Fruit fly (Drosophila melanogaster) whole organism, adult: Measurements from ENCODE around the gene CG17470.

Experiments
- CG11617 ChIP-seq: fragments of 200-800 bp; sonication (Bioruptor generic); optimal IDR thresholded peaks from 2 replicates; lab custom pipeline; 2017; ENCODE audit warnings: mild to moderate bottlenecking, missing biosample characterization, missing genetic modification reagents, missing genetic modification characterization
- CG12768 ChIP-seq: fragments of 200-800 bp; sonication (Bioruptor generic); optimal IDR thresholded peaks from 2 replicates; lab custom pipeline; 2017; ENCODE audit warnings: missing biosample characterization, missing genetic modification characterization, mild to moderate bottlenecking, moderate library complexity, missing genetic modification reagents
- CG14711 ChIP-seq: fragments of 200-800 bp; sonication (Bioruptor generic); optimal IDR thresholded peaks from 2 replicates; lab custom pipeline; 2018; ENCODE audit warnings: missing biosample characterization, mild to moderate bottlenecking, missing genetic modification characterization, moderate library complexity
- CG1620 ChIP-seq: fragments of 200-800 bp; sonication (Bioruptor generic); optimal IDR thresholded peaks from 2 replicates; lab custom pipeline; 2016; ENCODE audit warnings: missing biosample characterization, missing genetic modification characterization
- CG33017 ChIP-seq: fragments of 200-800 bp; sonication (Bioruptor generic); optimal IDR thresholded peaks from 2 replicates; lab custom pipeline; 2018; ENCODE audit warnings: missing biosample characterization, mild to moderate bottlenecking, missing genetic modification characterization, moderate library complexity
- CG5204 ChIP-seq: fragments of 200-800 bp; sonication (Bioruptor generic); optimal IDR thresholded peaks from 2 replicates; lab custom pipeline; 2016; ENCODE audit warnings: missing biosample characterization, missing genetic modification characterization
- CG7045 ChIP-seq: fragments of 200-800 bp; sonication (Bioruptor generic); optimal IDR thresholded peaks from 2 replicates; lab custom pipeline; 2017; ENCODE audit warnings: missing biosample characterization, mild to moderate bottlenecking, missing genetic modification characterization
- CG7101 ChIP-seq: fragments of 200-800 bp; sonication (Bioruptor generic); optimal IDR thresholded peaks from 2 replicates; lab custom pipeline; 2018; ENCODE audit warnings: missing biosample characterization, mild to moderate bottlenecking, missing genetic modification characterization, moderate library complexity
- Clk ChIP-seq: fragments of 200-800 bp; sonication (Bioruptor generic); optimal IDR thresholded peaks from 2 replicates; lab custom pipeline; 2017; ENCODE audit warnings: missing biosample characterization, missing genetic modification characterization
- Crg-1 ChIP-seq: fragments of 200-800 bp; sonication (Bioruptor generic); optimal IDR thresholded peaks from 2 replicates; lab custom pipeline; 2016; ENCODE audit warnings: missing biosample characterization, missing genetic modification characterization
- Hr96 ChIP-seq: fragments of 200-800 bp; sonication (Bioruptor generic); optimal IDR thresholded peaks from 2 replicates; lab custom pipeline; 2016; ENCODE audit warnings: missing biosample characterization, missing genetic modification characterization
- Mnt ChIP-seq: fragments of 200-800 bp; sonication (Bioruptor generic); optimal IDR thresholded peaks from 2 replicates; lab custom pipeline; 2016; ENCODE audit warnings: missing biosample characterization, mild to moderate bottlenecking, missing genetic modification characterization
- bab1 ChIP-seq: fragments of 200-800 bp; sonication (Bioruptor generic); optimal IDR thresholded peaks from 3 replicates; lab custom pipeline; 2019; ENCODE audit warnings: missing biosample characterization, mild to moderate bottlenecking, missing genetic modification characterization, moderate library complexity
- cic ChIP-seq: fragments of 200-800 bp; sonication (Bioruptor generic); optimal IDR thresholded peaks from 2 replicates; lab custom pipeline; 2017; ENCODE audit warnings: missing biosample characterization, mild to moderate bottlenecking, missing genetic modification characterization, moderate library complexity
- cnc ChIP-seq, 2 experiments: fragments of >200 bp; optimal IDR thresholded peaks; 2 replicates each; lab custom pipeline; 2017
- kay ChIP-seq: fragments of 200-800 bp; sonication (Bioruptor generic); peaks from one replicate; lab custom pipeline; 2016; ENCODE audit warnings: missing biosample characterization, missing genetic modification characterization, borderline replicate concordance
- ovo ChIP-seq: fragments of 200-800 bp; sonication (Bioruptor generic); optimal IDR thresholded peaks from 2 replicates; lab custom pipeline; 2016; ENCODE audit warnings: missing biosample characterization, missing genetic modification characterization
- pad ChIP-seq: fragments of 200-800 bp; sonication (Bioruptor generic); optimal IDR thresholded peaks from 3 replicates; lab custom pipeline; 2017; ENCODE audit warnings: missing biosample characterization, missing genetic modification characterization, mild to moderate bottlenecking, moderate library complexity, missing genetic modification reagents
- tj ChIP-seq: fragments of 200-800 bp; sonication (Bioruptor generic); optimal IDR thresholded peaks from 3 replicates; lab custom pipeline; 2017; ENCODE audit warnings: missing biosample characterization, mild to moderate bottlenecking, missing genetic modification characterization, moderate library complexity
- toe ChIP-seq: fragments of 200-800 bp; sonication (Bioruptor generic); optimal IDR thresholded peaks from 2 replicates; lab custom pipeline; 2016; ENCODE audit warnings: missing biosample characterization, missing genetic modification characterization

CG17470 gene

DNA sequence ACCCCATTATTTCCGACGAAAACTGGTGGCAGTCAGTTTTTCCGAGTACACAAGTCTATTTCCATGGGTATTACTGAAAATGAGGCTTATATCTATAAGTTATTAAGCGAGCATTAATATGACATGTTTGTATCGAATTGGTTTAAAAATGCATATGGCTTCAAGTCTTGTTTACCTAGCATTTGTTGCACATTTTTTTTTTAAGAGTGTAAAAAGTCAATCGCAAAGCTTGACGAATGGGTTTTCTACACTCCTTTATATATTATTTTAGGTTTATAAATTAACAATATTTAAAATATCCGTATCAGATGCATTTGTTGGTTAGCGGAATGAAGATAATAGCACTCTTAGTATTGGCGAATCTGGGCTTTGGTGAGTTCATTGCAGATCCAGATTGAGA, 3.2 kb downstream of the CG17470 start, which contains the start of gene CG31680:
Gene CG31680, plus strand, starts transcription at position 301 of the 400 bp plus-strand sequence.
- no peak for TF ChIP-seq bab1 (GFP tag; lab: Kevin White, UChicago)
- TF ChIP-seq CG5204, result no peak
- no peak for TF ChIP-seq Mnt (GFP tag; lab: Kevin White, UChicago)
- no peak for TF ChIP-seq CG33017
- no peak for TF ChIP-seq Clk
- no peak for TF ChIP-seq kay (GFP tag; lab: Kevin White, UChicago)

DNA sequence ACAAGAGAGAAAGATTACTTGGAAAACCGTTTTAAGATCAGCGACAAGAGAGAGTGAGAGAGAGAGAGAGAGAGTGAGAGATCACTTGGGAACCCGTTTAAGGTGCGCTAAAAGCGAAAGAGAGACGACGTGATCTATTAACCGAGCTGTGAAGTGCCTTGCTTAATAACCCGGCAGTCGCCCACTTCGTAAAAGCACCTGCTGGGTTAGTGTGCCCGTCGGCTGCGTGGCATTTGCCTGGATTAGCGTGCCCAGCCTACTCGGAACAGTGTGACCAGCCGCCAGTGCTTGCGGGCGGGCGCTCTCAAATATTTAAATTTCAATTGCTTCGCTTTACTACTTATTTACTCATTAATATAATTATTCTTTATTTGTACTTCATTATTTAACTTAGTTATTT, 4.6 kb downstream of the CG17470 start:
- TF ChIP-seq CG7101, result no peak
- no peak for TF ChIP-seq CG33017
- no peak for TF ChIP-seq ovo (GFP tag; lab: Kevin White, UChicago)
- TF ChIP-seq CG11617 (GFP tag; lab: Kevin White, UChicago), result no peak
- TF ChIP-seq cic (GFP tag; lab: Kevin White, UChicago), result no peak
- TF ChIP-seq tj (GFP tag; lab: Kevin White, UChicago), result no peak
- no peak for TF ChIP-seq CG1620 (GFP tag; lab: Kevin White, UChicago)

DNA sequence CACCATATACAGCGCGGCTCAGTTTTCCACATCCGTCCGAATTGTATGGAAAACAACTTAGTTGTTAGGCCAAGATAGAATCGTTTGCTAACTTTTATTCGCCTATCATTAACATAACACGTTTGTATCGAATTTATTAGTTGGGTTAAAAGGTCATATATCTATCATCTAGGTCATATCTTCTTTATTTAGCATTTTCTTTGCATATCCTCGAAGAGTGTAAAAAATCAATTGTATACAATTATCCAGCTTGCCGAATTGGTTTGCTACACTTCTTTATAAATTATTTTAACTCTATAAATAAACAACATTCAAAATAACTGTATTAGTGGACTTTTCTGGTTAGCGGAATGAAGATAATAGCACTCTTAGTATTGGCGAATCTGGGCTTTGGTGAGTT, 8.8 kb downstream of the CG17470 start, which contains the start of gene CG17472:
Gene CG17472, plus strand, starts transcription at position 301 of the 400 bp plus-strand sequence.
- TF ChIP-seq CG7101, result no peak
- no peak for TF ChIP-seq toe (GFP tag; lab: Kevin White, UChicago)
- no peak for TF ChIP-seq CG12768 (GFP tag; lab: Kevin White, UChicago)
- no peak for TF ChIP-seq kay (GFP tag; lab: Kevin White, UChicago)
- no peak for TF ChIP-seq CG1620 (GFP tag; lab: Kevin White, UChicago)
- TF ChIP-seq Crg-1, result no peak
- TF ChIP-seq CG7045 (GFP tag; lab: Kevin White, UChicago), result no peak
- no peak for TF ChIP-seq cic (GFP tag; lab: Kevin White, UChicago)
- TF ChIP-seq ovo (GFP tag; lab: Kevin White, UChicago), result no peak
- TF ChIP-seq tj (GFP tag; lab: Kevin White, UChicago), result no peak
- TF ChIP-seq CG5204, result no peak
- no peak for TF ChIP-seq Hr96 (GFP tag; lab: Kevin White, UChicago)
- no peak for TF ChIP-seq cnc (optimal IDR thresholded peaks at IDR 0.05; lab: Kevin White, UChicago)
- TF ChIP-seq Mnt (GFP tag; lab: Kevin White, UChicago), result no peak
- no peak for TF ChIP-seq CG11617 (GFP tag; lab: Kevin White, UChicago)
- no peak for TF ChIP-seq CG33017

DNA sequence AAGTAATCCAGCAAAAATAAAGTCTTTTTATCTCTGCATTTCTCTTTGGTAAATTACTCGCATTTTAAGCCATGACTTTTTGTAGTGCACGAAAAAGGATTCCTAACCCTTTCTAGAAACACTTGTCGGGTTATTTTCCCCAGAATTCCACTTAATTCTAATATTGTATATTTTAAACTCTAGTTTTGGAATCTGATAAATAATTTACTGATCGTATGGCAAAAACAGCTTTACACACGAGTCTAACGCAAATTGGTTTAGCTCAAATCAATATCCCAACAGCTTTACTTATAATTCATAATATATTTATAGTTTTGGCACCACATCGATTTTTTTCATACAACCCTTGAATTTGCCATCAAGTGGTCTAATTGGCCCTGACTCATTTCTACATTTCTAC, 28.8 kb downstream of the CG17470 start, which contains the start of gene CG15475:
Gene CG15475, plus strand, starts transcription at position 301 of the 400 bp plus-strand sequence.
- TF ChIP-seq Hr96 (GFP tag; lab: Kevin White, UChicago) (no peak), tj (GFP tag; lab: Kevin White, UChicago) (no peak), CG12768 (GFP tag; lab: Kevin White, UChicago) (no peak), CG14711 (tag; lab: Kevin White, UChicago) (no peak), Clk (no peak), cnc (optimal IDR thresholded peaks at IDR 0.05; lab: Kevin White, UChicago) (no peak), cic (GFP tag; lab: Kevin White, UChicago) (no peak), Crg-1 (no peak), CG7101 (no peak), CG5204 (no peak), CG7045 (GFP tag; lab: Kevin White, UChicago) (no peak), CG1620 (GFP tag; lab: Kevin White, UChicago) (no peak), pad (GFP tag; lab: Kevin White, UChicago) (no peak), ovo (GFP tag; lab: Kevin White, UChicago) (no peak)

DNA sequence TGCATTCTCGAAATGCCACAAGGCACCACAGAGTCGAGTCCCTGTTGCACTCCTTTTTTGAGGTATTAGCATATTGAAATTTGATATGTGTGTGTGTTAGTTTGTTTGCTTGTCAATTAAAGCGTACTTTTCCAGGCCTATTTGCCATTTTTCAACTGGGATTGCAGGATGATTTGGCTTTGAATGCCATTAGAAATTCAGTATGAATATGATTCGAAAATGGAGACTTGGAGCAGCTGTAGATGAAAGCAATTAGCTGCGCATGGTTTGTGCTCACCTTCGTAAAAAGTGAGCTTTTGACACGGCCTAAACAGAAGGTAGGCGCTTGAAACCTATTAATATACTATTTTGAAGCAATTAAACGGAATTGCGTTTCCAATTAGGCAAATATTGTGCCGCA, 38.9 kb downstream of the CG17470 start, which contains the start of gene CG31677:
Gene CG31677, minus strand, starts transcription at position 101 of the 400 bp plus-strand sequence.
- TF ChIP-seq Hr96 (GFP tag; lab: Kevin White, UChicago) (no peak), CG14711 (tag; lab: Kevin White, UChicago) (no peak), CG1620 (GFP tag; lab: Kevin White, UChicago) (no peak), CG33017 (no peak), ovo (GFP tag; lab: Kevin White, UChicago) (no peak), Mnt (GFP tag; lab: Kevin White, UChicago) (no peak), CG11617 (GFP tag; lab: Kevin White, UChicago) (no peak), cic (GFP tag; lab: Kevin White, UChicago) (no peak), CG7045 (GFP tag; lab: Kevin White, UChicago) (no peak)

DNA sequence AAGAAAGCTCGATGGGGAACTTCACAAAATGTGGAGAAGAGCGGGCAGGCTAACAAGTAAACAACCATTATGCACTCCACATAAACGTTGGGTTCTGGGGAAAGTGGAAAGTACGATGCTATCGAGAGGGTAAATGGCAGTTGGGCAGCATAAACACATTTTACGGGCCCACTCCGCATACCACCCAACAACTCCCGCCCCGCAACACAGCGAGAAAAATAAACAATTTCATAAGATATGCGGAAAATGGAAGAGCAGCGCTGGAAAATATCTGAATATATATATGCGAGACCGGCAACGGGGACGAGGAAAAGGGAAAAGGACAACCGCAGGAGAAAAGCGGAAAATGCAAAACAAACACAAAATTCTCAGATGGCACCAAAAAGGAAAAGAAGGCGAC, 41.8 kb downstream of the CG17470 start:
- no peak for TF ChIP-seq CG1620 (GFP tag; lab: Kevin White, UChicago)
- no peak for TF ChIP-seq kay (GFP tag; lab: Kevin White, UChicago)
- no peak for TF ChIP-seq tj (GFP tag; lab: Kevin White, UChicago)
- no peak for TF ChIP-seq bab1 (GFP tag; lab: Kevin White, UChicago)
- no peak for TF ChIP-seq toe (GFP tag; lab: Kevin White, UChicago)
- no peak for TF ChIP-seq cic (GFP tag; lab: Kevin White, UChicago)
- TF ChIP-seq Crg-1, result no peak
- TF ChIP-seq CG11617 (GFP tag; lab: Kevin White, UChicago), result no peak
- no peak for TF ChIP-seq cnc (optimal IDR thresholded peaks at IDR 0.05; lab: Kevin White, UChicago)
- TF ChIP-seq pad (GFP tag; lab: Kevin White, UChicago), result no peak

- TF ChIP-seq CG5204, result no peak
- TF ChIP-seq toe (GFP tag; lab: Kevin White, UChicago), result no peak
- TF ChIP-seq CG7101, result no peak
- TF ChIP-seq CG1620 (GFP tag; lab: Kevin White, UChicago), result no peak
- TF ChIP-seq pad (GFP tag; lab: Kevin White, UChicago), result no peak
- TF ChIP-seq Mnt (GFP tag; lab: Kevin White, UChicago), result no peak
- no peak for TF ChIP-seq Hr96 (GFP tag; lab: Kevin White, UChicago)
- no peak for TF ChIP-seq cnc (optimal IDR thresholded peaks at IDR 0.05; lab: Kevin White, UChicago)
- no peak for TF ChIP-seq kay (GFP tag; lab: Kevin White, UChicago)
- TF ChIP-seq CG33017, result no peak
- TF ChIP-seq CG14711 (tag; lab: Kevin White, UChicago), result no peak
- TF ChIP-seq Crg-1, result no peak
- TF ChIP-seq cic (GFP tag; lab: Kevin White, UChicago), result no peak
- no peak for TF ChIP-seq CG11617 (GFP tag; lab: Kevin White, UChicago)
- no peak for TF ChIP-seq CG12768 (GFP tag; lab: Kevin White, UChicago)
- TF ChIP-seq ovo (GFP tag; lab: Kevin White, UChicago), result no peak
These were observed 45.3 kb downstream of the CG17470 start for dm6 chr2L:20597744-20598143.
